Fruit fly (Drosophila melanogaster) whole organism, prepupa: ENCODE results near the gene CG42450.
A peak's percentile ranks its signal among the peaks of the same experiment; 100 is the strongest.

Experiments used
- Blimp-1 ChIP-seq: fragments of 200-800 bp; sonication (Bioruptor generic); optimal IDR thresholded peaks from 3 replicates; lab custom pipeline; 2017; ENCODE audit warnings: missing biosample characterization, missing genetic modification characterization, mild to moderate bottlenecking, moderate library complexity, missing genetic modification reagents
- CG10631 ChIP-seq: fragments of 200-800 bp; sonication (Bioruptor generic); optimal IDR thresholded peaks from 2 replicates; lab custom pipeline; 2016; ENCODE audit warnings: missing biosample characterization, missing genetic modification characterization
- CG10669 ChIP-seq: fragments of 200-800 bp; sonication (Bioruptor generic); optimal IDR thresholded peaks from 3 replicates; lab custom pipeline; 2018; ENCODE audit warnings: missing biosample characterization, mild to moderate bottlenecking, missing genetic modification characterization, moderate library complexity
- CG11294 ChIP-seq: fragments of 200-800 bp; sonication (Bioruptor generic); IDR thresholded peaks from 2 replicates; pipeline ENCODE4 v1.3.6; 2022; ENCODE audit warnings: missing biosample characterization, missing genetic modification characterization
- CG11762 ChIP-seq: fragments of 200-800 bp; sonication (Bioruptor generic); optimal IDR thresholded peaks from 3 replicates; lab custom pipeline; 2016; ENCODE audit warnings: missing biosample characterization, missing genetic modification characterization; ENCODE audit not compliant: insufficient read depth
- CG1621 ChIP-seq: fragments of 200-800 bp; sonication (Bioruptor generic); optimal IDR thresholded peaks from 3 replicates; lab custom pipeline; 2018; ENCODE audit warnings: missing biosample characterization, mild to moderate bottlenecking, missing genetic modification characterization
- CG16779 ChIP-seq: fragments of 200-800 bp; sonication (Bioruptor generic); optimal IDR thresholded peaks from 3 replicates; lab custom pipeline; 2017; ENCODE audit warnings: missing biosample characterization, mild to moderate bottlenecking, missing genetic modification characterization
- CG3032 ChIP-seq: fragments of 200-800 bp; optimal IDR thresholded peaks from 2 replicates; lab custom pipeline; 2019; ENCODE audit warnings: missing biosample characterization, mild to moderate bottlenecking, missing genetic modification characterization, moderate library complexity
- CG31627 ChIP-seq: fragments of 200-800 bp; sonication (Bioruptor generic); optimal IDR thresholded peaks from 3 replicates; lab custom pipeline; 2016; ENCODE audit warnings: missing biosample characterization, missing genetic modification characterization
- CG32006 ChIP-seq: fragments of 200-800 bp; sonication (Bioruptor generic); optimal IDR thresholded peaks from 3 replicates; lab custom pipeline; 2017; ENCODE audit warnings: missing biosample characterization, mild to moderate bottlenecking, missing genetic modification characterization
- CG3919 ChIP-seq: fragments of 200-800 bp; sonication (Bioruptor generic); optimal IDR thresholded peaks from 3 replicates; lab custom pipeline; 2016; ENCODE audit warnings: missing biosample characterization, missing genetic modification characterization
- CG6163 ChIP-seq: fragments of 200-800 bp; sonication (Bioruptor generic); IDR thresholded peaks from 3 replicates; pipeline ENCODE4 v1.3.6; 2022; ENCODE audit warnings: missing biosample characterization, missing genetic modification characterization
- CG6276 ChIP-seq: fragments of 200-800 bp; sonication (Bioruptor generic); optimal IDR thresholded peaks from 2 replicates; lab custom pipeline; 2017; ENCODE audit warnings: missing biosample characterization, mild to moderate bottlenecking, missing genetic modification characterization
- CG6808 ChIP-seq: fragments of 200-800 bp; sonication (Bioruptor generic); optimal IDR thresholded peaks from 3 replicates; lab custom pipeline; 2017; ENCODE audit warnings: missing biosample characterization, missing genetic modification characterization, mild to moderate bottlenecking, moderate library complexity, missing genetic modification reagents
- CG6854 ChIP-seq: fragments of 200-800 bp; sonication (Bioruptor generic); optimal IDR thresholded peaks from 2 replicates; lab custom pipeline; 2017; ENCODE audit warnings: missing biosample characterization, mild to moderate bottlenecking, missing genetic modification characterization
- CG7368 ChIP-seq: fragments of 200-800 bp; sonication (Bioruptor generic); optimal IDR thresholded peaks from 3 replicates; lab custom pipeline; 2016; ENCODE audit warnings: missing biosample characterization, missing genetic modification characterization
- CG8119 ChIP-seq: fragments of 200-800 bp; sonication (Bioruptor generic); IDR thresholded peaks from 3 replicates; pipeline ENCODE4 v1.3.6; 2022; ENCODE audit warnings: missing biosample characterization, missing genetic modification characterization
- CG8319 ChIP-seq: fragments of 200-800 bp; sonication (Bioruptor generic); optimal IDR thresholded peaks from 3 replicates; lab custom pipeline; 2016; ENCODE audit warnings: missing biosample characterization, missing genetic modification characterization
- CG9139 ChIP-seq: fragments of 200-800 bp; sonication (Bioruptor generic); optimal IDR thresholded peaks from 3 replicates; lab custom pipeline; 2017; ENCODE audit warnings: missing biosample characterization, mild to moderate bottlenecking, missing genetic modification characterization
- Eip78C ChIP-seq: fragments of 200-800 bp; sonication (Bioruptor generic); peaks from one replicate; lab custom pipeline; 2016; ENCODE audit warnings: missing biosample characterization, missing genetic modification characterization
- Ets21C ChIP-seq: fragments of 200-800 bp; sonication (Bioruptor generic); optimal IDR thresholded peaks from 3 replicates; lab custom pipeline; 2016; ENCODE audit warnings: missing biosample characterization, missing genetic modification characterization
- Ets96B ChIP-seq: fragments of 200-800 bp; optimal IDR thresholded peaks from 2 replicates; lab custom pipeline; 2019; ENCODE audit warnings: missing biosample characterization, mild to moderate bottlenecking, missing genetic modification characterization, moderate library complexity
- Gug ChIP-seq: fragments of 200-800 bp; sonication (Bioruptor generic); IDR thresholded peaks from 2 replicates; pipeline ENCODE4 v1.3.6; 2022; ENCODE audit warnings: missing biosample characterization, missing genetic modification characterization
- Hr38 ChIP-seq: sonication (Bioruptor generic); optimal IDR thresholded peaks from 2 replicates; lab custom pipeline; 2016; ENCODE audit warnings: missing biosample characterization, missing genetic modification characterization
- Lpt ChIP-seq: fragments of 200-800 bp; sonication (Bioruptor generic); optimal IDR thresholded peaks from 3 replicates; lab custom pipeline; 2016; ENCODE audit warnings: missing biosample characterization, missing genetic modification characterization
- Met ChIP-seq: fragments of 200-800 bp; sonication (Bioruptor generic); optimal IDR thresholded peaks from 3 replicates; lab custom pipeline; 2016; ENCODE audit warnings: missing biosample characterization, missing genetic modification characterization
- OdsH ChIP-seq: fragments of 200-800 bp; sonication (Bioruptor generic); optimal IDR thresholded peaks from 3 replicates; lab custom pipeline; 2016; ENCODE audit warnings: missing biosample characterization, missing genetic modification characterization
- Smox ChIP-seq: fragments of 200-800 bp; sonication (Bioruptor generic); optimal IDR thresholded peaks from 3 replicates; lab custom pipeline; 2016; ENCODE audit warnings: missing biosample characterization, missing genetic modification characterization
- Sox14 ChIP-seq: fragments of 200-800 bp; sonication (Bioruptor generic); optimal IDR thresholded peaks from 3 replicates; lab custom pipeline; 2016; ENCODE audit warnings: missing biosample characterization, missing genetic modification characterization
- Sox15 ChIP-seq: fragments of 200-800 bp; sonication (Bioruptor generic); optimal IDR thresholded peaks from 3 replicates; lab custom pipeline; 2016; ENCODE audit warnings: missing biosample characterization, missing genetic modification characterization
- achi ChIP-seq: fragments of 200-800 bp; sonication (Bioruptor generic); optimal IDR thresholded peaks from 3 replicates; lab custom pipeline; 2016; ENCODE audit warnings: missing biosample characterization, missing genetic modification characterization
- cyc ChIP-seq: fragments of 200-800 bp; sonication (Bioruptor generic); optimal IDR thresholded peaks from 3 replicates; lab custom pipeline; 2016; ENCODE audit warnings: missing biosample characterization, missing genetic modification characterization
- dac ChIP-seq: fragments of 200-800 bp; sonication (Bioruptor generic); optimal IDR thresholded peaks from 2 replicates; lab custom pipeline; 2017; ENCODE audit warnings: missing biosample characterization, mild to moderate bottlenecking, missing genetic modification characterization
- dsx ChIP-seq: fragments of 200-800 bp; optimal IDR thresholded peaks from 3 replicates; lab custom pipeline; 2019; ENCODE audit warnings: missing biosample characterization, mild to moderate bottlenecking, missing genetic modification characterization, moderate library complexity; ENCODE audit not compliant: poor library complexity, severe bottlenecking
- eg ChIP-seq: fragments of 200-800 bp; sonication (Bioruptor generic); IDR thresholded peaks from 3 replicates; pipeline ENCODE4 v1.3.6; 2022; ENCODE audit warnings: missing biosample characterization, missing genetic modification characterization
- esn ChIP-seq: fragments of 200-800 bp; sonication (Bioruptor generic); optimal IDR thresholded peaks from 2 replicates; lab custom pipeline; 2016; ENCODE audit warnings: missing biosample characterization, mild to moderate bottlenecking, missing genetic modification characterization, moderate library complexity
- fd59A ChIP-seq: fragments of 200-800 bp; sonication (Bioruptor generic); optimal IDR thresholded peaks from 2 replicates; lab custom pipeline; 2017; ENCODE audit warnings: missing biosample characterization, mild to moderate bottlenecking, missing genetic modification characterization, missing genetic modification reagents
- fkh ChIP-seq: fragments of 200-800 bp; sonication (Bioruptor generic); optimal IDR thresholded peaks from 3 replicates; lab custom pipeline; 2017; ENCODE audit warnings: missing biosample characterization, mild to moderate bottlenecking, missing genetic modification characterization, moderate library complexity
- net ChIP-seq: fragments of 200-800 bp; sonication (Bioruptor generic); optimal IDR thresholded peaks from 3 replicates; lab custom pipeline; 2016; ENCODE audit warnings: missing biosample characterization, missing genetic modification characterization
- pdm3 ChIP-seq: fragments of 200-800 bp; sonication (Bioruptor generic); optimal IDR thresholded peaks from 3 replicates; lab custom pipeline; 2016; ENCODE audit warnings: missing biosample characterization, missing genetic modification characterization
- salr ChIP-seq, 2 experiments: fragments of 200-800 bp; sonication (Bioruptor generic); optimal IDR thresholded peaks; 3 replicates each; lab custom pipeline; 2016 to 2018; ENCODE audit warnings: missing biosample characterization in 2 of 2, missing genetic modification characterization in 2 of 2, mild to moderate bottlenecking in 1 of 2
- spab ChIP-seq: fragments of 200-800 bp; sonication (Bioruptor generic); optimal IDR thresholded peaks from 2 replicates; lab custom pipeline; 2017; ENCODE audit warnings: missing biosample characterization, mild to moderate bottlenecking, missing genetic modification characterization, missing genetic modification reagents
- ss ChIP-seq, 2 experiments: fragments of 200-800 bp; sonication (Bioruptor generic); optimal IDR thresholded peaks; 2 replicates in 1 of 2; 3 replicates in 1 of 2; lab custom pipeline; 2017 to 2018; ENCODE audit warnings: mild to moderate bottlenecking in 2 of 2, missing biosample characterization in 2 of 2, missing genetic modification characterization in 2 of 2, moderate library complexity in 1 of 2
- svp ChIP-seq: fragments of 200-800 bp; sonication (Bioruptor generic); peaks from one replicate; lab custom pipeline; 2016; ENCODE audit warnings: missing biosample characterization, missing genetic modification characterization
- topi ChIP-seq: fragments of 200-800 bp; sonication (Bioruptor generic); optimal IDR thresholded peaks from 3 replicates; lab custom pipeline; 2016; ENCODE audit warnings: missing biosample characterization, missing genetic modification characterization

Gene CG42450

DNA sequence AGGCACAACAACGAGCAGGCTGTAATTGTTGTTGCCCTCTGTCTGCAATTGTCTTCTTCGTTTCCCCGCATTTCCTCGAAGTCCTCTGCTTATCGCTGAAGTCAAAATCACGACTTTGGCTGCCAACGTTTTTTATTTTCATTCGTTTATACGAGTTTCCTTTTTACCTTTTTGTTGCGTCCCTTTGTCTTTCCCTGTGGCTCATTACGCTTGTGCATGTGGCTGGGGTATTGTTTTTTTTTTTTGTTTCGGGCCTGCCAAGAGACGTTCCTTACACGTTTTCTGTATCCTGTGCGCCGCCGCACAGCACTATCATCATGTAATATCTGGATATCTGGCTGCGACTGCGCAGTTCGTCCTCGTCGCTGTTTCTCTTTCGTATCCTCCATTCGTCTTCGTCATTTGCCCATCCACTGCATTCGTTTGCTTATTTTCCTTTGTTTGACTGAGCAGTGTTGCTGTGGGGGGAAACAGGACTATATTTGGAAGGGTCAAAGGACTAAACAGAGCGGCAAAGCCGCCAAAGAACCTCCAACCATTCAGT is 53.3 kb downstream of the CG42450 start:
- peak; percentile 59 for TF ChIP-seq CG9139 (GFP tag; lab: Kevin White, UChicago)
- TF ChIP-seq CG16779 (tag; lab: Kevin White, UChicago): no peak
- peak; percentile 10 for TF ChIP-seq spab (GFP tag; lab: Kevin White, UChicago)
- TF ChIP-seq CG7368 (GFP tag; lab: Kevin White, UChicago): no peak
- TF ChIP-seq OdsH (GFP tag; lab: Kevin White, UChicago): no peak
- no peak for TF ChIP-seq salr (GFP tag; optimal IDR thresholded peaks at IDR 0.05; lab: Kevin White, UChicago)
- TF ChIP-seq CG6163: 0 out of 3 replicates have a peak, but pooled peaks have one; percentile 16
- peak; percentile 77 to 81 for TF ChIP-seq ss (GFP tag; optimal IDR thresholded peaks at IDR 0.05; lab: Kevin White, UChicago)
- no peak for TF ChIP-seq dac
- peak; percentile 63 for TF ChIP-seq CG6808 (GFP tag; lab: Kevin White, UChicago)
- no peak for TF ChIP-seq eg
- peak; percentile 0 for TF ChIP-seq Sox14 (GFP tag; lab: Kevin White, UChicago)
- no peak for TF ChIP-seq Sox15 (GFP tag; lab: Kevin White, UChicago)

DNA sequence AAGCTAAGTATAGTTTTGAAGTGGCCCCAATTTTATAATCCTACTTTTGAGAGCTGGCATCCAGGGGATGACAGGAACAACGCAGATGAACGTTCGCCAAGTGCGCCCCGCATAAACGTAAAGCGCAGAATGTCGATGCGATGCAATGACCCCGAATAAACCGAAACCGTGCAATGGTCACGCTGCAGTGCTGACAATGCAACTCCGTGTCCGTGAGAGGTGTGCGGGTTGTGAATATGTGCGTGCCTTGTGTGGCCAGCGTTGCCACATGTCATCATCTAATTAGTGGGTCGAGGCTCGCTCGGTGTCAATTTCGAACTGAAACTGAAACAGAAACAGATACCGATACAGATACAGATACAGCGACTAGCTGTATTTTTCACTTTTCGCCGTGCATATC is 55.0 kb downstream of the CG42450 start:
- TF ChIP-seq ss (GFP tag; optimal IDR thresholded peaks at IDR 0.05; lab: Kevin White, UChicago) (peak in 1 of 2 experiments; percentile 31), svp (peak; percentile 61), CG7368 (GFP tag; lab: Kevin White, UChicago) (no peak), achi (GFP tag; lab: Kevin White, UChicago) (no peak), Eip78C (GFP tag; lab: Kevin White, UChicago) (peak; percentile 49)

dm6 chrX:18869489-18870132 is 56.5 kb downstream of the CG42450 start:
- peak; percentile 73 for TF ChIP-seq cyc (GFP tag; lab: Kevin White, UChicago)
- no peak for TF ChIP-seq CG6276 (GFP tag; lab: Kevin White, UChicago)
- TF ChIP-seq CG8119 (GFP tag; lab: Robert Waterston, UW): peak; percentile 68
- TF ChIP-seq CG6854 (GFP tag; lab: Kevin White, UChicago): no peak
- peak; percentile 62 for TF ChIP-seq fd59A
- TF ChIP-seq CG1621: peak; percentile 54
- TF ChIP-seq CG3032 (tag; lab: Kevin White, UChicago): peak; percentile 59
- peak; percentile 79 for TF ChIP-seq CG3919
- TF ChIP-seq Lpt: peak; percentile 29
- TF ChIP-seq CG11762 (GFP tag; lab: Kevin White, UChicago): peak; percentile 56
- TF ChIP-seq Smox: peak; percentile 61
- peak; percentile 78 for TF ChIP-seq topi
- peak; percentile 59 for TF ChIP-seq fkh (GFP tag; lab: Kevin White, UChicago)
- no peak for TF ChIP-seq Blimp-1 (GFP tag; lab: Kevin White, UChicago)
- TF ChIP-seq CG31627 (GFP tag; lab: Kevin White, UChicago): peak; percentile 70
- TF ChIP-seq CG10631 (GFP tag; lab: Kevin White, UChicago): peak; percentile 69
- TF ChIP-seq dac: no peak
- no peak for TF ChIP-seq Hr38 (GFP tag; lab: Kevin White, UChicago)
- peak; percentile 68 for TF ChIP-seq Gug (GFP tag; lab: Robert Waterston, UW)
- peak; percentile 73 for TF ChIP-seq achi (GFP tag; lab: Kevin White, UChicago)
- no peak for TF ChIP-seq Met
- TF ChIP-seq Eip78C (GFP tag; lab: Kevin White, UChicago): peak; percentile 94
- TF ChIP-seq CG8319 (GFP tag; lab: Kevin White, UChicago): peak; percentile 38
- TF ChIP-seq net (GFP tag; lab: Kevin White, UChicago): peak; percentile 64
- TF ChIP-seq esn (GFP tag; lab: Kevin White, UChicago): peak; percentile 77
- TF ChIP-seq CG16779 (tag; lab: Kevin White, UChicago): no peak
- peak; percentile 67 for TF ChIP-seq CG32006 (GFP tag; lab: Kevin White, UChicago)
- peak; percentile 66 for TF ChIP-seq Sox14 (GFP tag; lab: Kevin White, UChicago)
- peak; percentile 56 for TF ChIP-seq Ets96B
- 0 out of 2 replicates have a peak, but pooled peaks have one; percentile 36 for TF ChIP-seq CG11294 (GFP tag; lab: Robert Waterston, UW)
- no peak for TF ChIP-seq pdm3
- peak; percentile 54 for TF ChIP-seq Sox15 (GFP tag; lab: Kevin White, UChicago)
- TF ChIP-seq dsx (GFP tag; lab: Kevin White, UChicago): no peak
- TF ChIP-seq CG10669 (GFP tag; lab: Kevin White, UChicago): no peak
- TF ChIP-seq svp: no peak
- TF ChIP-seq Ets21C (GFP tag; lab: Kevin White, UChicago): peak; percentile 63
